Fruit fly (Drosophila melanogaster) whole organism, embryonic: Measurements from ENCODE around the gene Arp10.
A peak's percentile ranks its signal among the peaks of the same experiment; 100 is the strongest.

ENCODE experiments used
- Aef1 ChIP-seq: fragments of 200-800 bp; sonication (Bioruptor generic); IDR thresholded peaks from 3 replicates; pipeline ENCODE4 v1.3.6; 2022; ENCODE audit warnings: missing biosample characterization, missing genetic modification characterization
- CG11723 ChIP-seq: fragments of 200-800 bp; sonication (Bioruptor generic); optimal IDR thresholded peaks from 2 replicates; lab custom pipeline; 2017; ENCODE audit warnings: missing biosample characterization, mild to moderate bottlenecking, missing genetic modification characterization
- CG15696 ChIP-seq: fragments of 200-800 bp; sonication (Bioruptor generic); optimal IDR thresholded peaks from 2 replicates; lab custom pipeline; 2019; ENCODE audit warnings: missing biosample characterization, mild to moderate bottlenecking, missing genetic modification characterization, moderate library complexity
- CG17829 ChIP-seq: fragments of 200-800 bp; optimal IDR thresholded peaks from 2 replicates; lab custom pipeline; 2019; ENCODE audit warnings: missing biosample characterization, mild to moderate bottlenecking, missing genetic modification characterization, moderate library complexity
- CG18619 ChIP-seq: fragments of 200-800 bp; sonication (Bioruptor generic); optimal IDR thresholded peaks from 3 replicates; lab custom pipeline; 2017; ENCODE audit warnings: missing biosample characterization, mild to moderate bottlenecking, missing genetic modification characterization
- CG32532 ChIP-seq: fragments of 200-800 bp; sonication (Bioruptor generic); IDR thresholded peaks from 2 replicates; pipeline ENCODE4 v1.3.6; 2022; ENCODE audit warnings: missing biosample characterization, missing genetic modification characterization
- CG33557 ChIP-seq: fragments of 200-800 bp; sonication (Bioruptor generic); optimal IDR thresholded peaks from 2 replicates; lab custom pipeline; 2019; ENCODE audit warnings: missing biosample characterization, mild to moderate bottlenecking, missing genetic modification characterization, moderate library complexity
- CG3838 ChIP-seq: fragments of 200-800 bp; sonication (Bioruptor generic); optimal IDR thresholded peaks from 3 replicates; lab custom pipeline; 2016; ENCODE audit warnings: missing biosample characterization, missing genetic modification characterization
- CG42726 ChIP-seq: fragments of 200-800 bp; sonication (Bioruptor generic); IDR thresholded peaks from 2 replicates; pipeline ENCODE4 v1.3.6; 2022; ENCODE audit warnings: missing biosample characterization, missing genetic modification characterization; ENCODE audit not compliant: partially characterized antibody
- CG4617 ChIP-seq: fragments of 200-800 bp; sonication (Bioruptor generic); optimal IDR thresholded peaks from 3 replicates; lab custom pipeline; 2016; ENCODE audit warnings: missing biosample characterization, missing genetic modification characterization, borderline replicate concordance
- CG6689 ChIP-seq: fragments of 200-800 bp; sonication (Bioruptor generic); IDR thresholded peaks from 2 replicates; pipeline ENCODE4 v1.3.6; 2022; ENCODE audit warnings: missing biosample characterization, missing genetic modification characterization
- CG6791 ChIP-seq: fragments of 200-800 bp; sonication (Bioruptor generic); IDR thresholded peaks from 3 replicates; pipeline ENCODE4 v1.3.6; 2022; ENCODE audit warnings: missing biosample characterization, missing genetic modification characterization; ENCODE audit not compliant: partially characterized antibody
- CG7786 ChIP-seq: fragments of 200-800 bp; sonication (Bioruptor generic); optimal IDR thresholded peaks from 2 replicates; lab custom pipeline; 2016; ENCODE audit warnings: missing biosample characterization, missing genetic modification characterization
- CG7963 ChIP-seq: fragments of 200-800 bp; sonication (Bioruptor generic); IDR thresholded peaks from 3 replicates; pipeline ENCODE4 v1.3.6; 2022; ENCODE audit warnings: missing biosample characterization, missing genetic modification characterization; ENCODE audit not compliant: partially characterized antibody
- CG9817 ChIP-seq: fragments of 200-800 bp; sonication (Bioruptor generic); optimal IDR thresholded peaks from 2 replicates; lab custom pipeline; 2018; ENCODE audit warnings: missing biosample characterization, mild to moderate bottlenecking, missing genetic modification characterization, moderate library complexity
- CHES-1-like ChIP-seq: fragments of 200-800 bp; sonication (Bioruptor generic); optimal IDR thresholded peaks from 2 replicates; lab custom pipeline; 2016; ENCODE audit warnings: missing biosample characterization, missing genetic modification characterization
- Camta ChIP-seq: fragments of 200-800 bp; sonication (Bioruptor generic); optimal IDR thresholded peaks from 2 replicates; lab custom pipeline; 2016; ENCODE audit warnings: missing biosample characterization, missing genetic modification characterization
- D19A ChIP-seq: fragments of 200-800 bp; optimal IDR thresholded peaks from 3 replicates; lab custom pipeline; 2019; ENCODE audit warnings: missing biosample characterization, mild to moderate bottlenecking, missing genetic modification characterization, moderate library complexity
- Dip3 ChIP-seq: fragments of 200-800 bp; sonication (Bioruptor generic); optimal IDR thresholded peaks from 3 replicates; lab custom pipeline; 2016; ENCODE audit warnings: missing biosample characterization, missing genetic modification characterization
- HHEX ChIP-seq: fragments of 200-800 bp; sonication (Bioruptor generic); optimal IDR thresholded peaks from 3 replicates; lab custom pipeline; 2017; ENCODE audit warnings: missing biosample characterization, mild to moderate bottlenecking, missing genetic modification characterization, missing genetic modification reagents
- Hr39 ChIP-seq: fragments of >200 bp; optimal IDR thresholded peaks from 2 replicates; lab custom pipeline; 2017
- Jarid2 ChIP-seq: fragments of 200-800 bp; sonication (Bioruptor generic); optimal IDR thresholded peaks from 3 replicates; lab custom pipeline; 2017; ENCODE audit warnings: mild to moderate bottlenecking, missing biosample characterization, missing genetic modification reagents, missing genetic modification characterization
- Max ChIP-seq: fragments of 200-800 bp; sonication (Bioruptor generic); optimal IDR thresholded peaks from 2 replicates; lab custom pipeline; 2016; ENCODE audit warnings: missing biosample characterization, mild to moderate bottlenecking, missing genetic modification characterization
- Myb ChIP-seq: fragments of 200-800 bp; sonication (Bioruptor generic); optimal IDR thresholded peaks from 2 replicates; lab custom pipeline; 2016; ENCODE audit warnings: missing biosample characterization, missing genetic modification characterization
- NK7.1 ChIP-seq: fragments of 200-800 bp; sonication (Bioruptor generic); optimal IDR thresholded peaks from 3 replicates; lab custom pipeline; 2016; ENCODE audit warnings: missing biosample characterization, missing genetic modification characterization
- Nf-YA ChIP-seq: fragments of 200-800 bp; sonication (Bioruptor generic); IDR thresholded peaks from 2 replicates; pipeline ENCODE4 v1.3.6; 2022; ENCODE audit warnings: missing biosample characterization, missing genetic modification characterization
- Ssrp ChIP-seq: fragments of 200-800 bp; sonication (Bioruptor generic); optimal IDR thresholded peaks from 2 replicates; lab custom pipeline; 2018; ENCODE audit warnings: missing biosample characterization, mild to moderate bottlenecking, missing genetic modification characterization, moderate library complexity
- Usf ChIP-seq: fragments of 200-800 bp; sonication (Bioruptor generic); optimal IDR thresholded peaks from 2 replicates; lab custom pipeline; 2017; ENCODE audit warnings: missing genotype, missing biosample characterization, missing genetic modification characterization
- abd-A ChIP-seq: fragments of 200-800 bp; sonication (Bioruptor generic); optimal IDR thresholded peaks from 3 replicates; lab custom pipeline; 2019; ENCODE audit warnings: missing biosample characterization, mild to moderate bottlenecking, missing genetic modification characterization, moderate library complexity
- amos ChIP-seq: fragments of 200-800 bp; sonication (Bioruptor generic); IDR thresholded peaks from 2 replicates; pipeline ENCODE4 v1.3.6; 2022; ENCODE audit warnings: missing biosample characterization, missing genetic modification characterization; ENCODE audit not compliant: partially characterized antibody
- bcd ChIP-seq: fragments of 200-800 bp; sonication (Bioruptor generic); optimal IDR thresholded peaks from 2 replicates; lab custom pipeline; 2017; ENCODE audit warnings: missing biosample characterization, mild to moderate bottlenecking, missing genetic modification characterization
- dmrt99B ChIP-seq: fragments of 200-800 bp; sonication (Bioruptor generic); optimal IDR thresholded peaks from 2 replicates; lab custom pipeline; 2018; ENCODE audit warnings: missing biosample characterization, mild to moderate bottlenecking, missing genetic modification characterization, moderate library complexity
- ewg ChIP-seq: fragments of 200-800 bp; sonication (Bioruptor generic); optimal IDR thresholded peaks from 3 replicates; lab custom pipeline; 2017; ENCODE audit warnings: mild to moderate bottlenecking, missing biosample characterization, missing genetic modification reagents, missing genetic modification characterization
- fd102C ChIP-seq: fragments of 200-800 bp; sonication (Bioruptor generic); optimal IDR thresholded peaks from 2 replicates; lab custom pipeline; 2018; ENCODE audit warnings: missing biosample characterization, mild to moderate bottlenecking, missing genetic modification characterization, moderate library complexity
- hb ChIP-seq: fragments of 200-800 bp; sonication (Bioruptor generic); IDR thresholded peaks from 3 replicates; pipeline ENCODE4 v1.3.6; 2022; ENCODE audit warnings: missing biosample characterization, missing genetic modification characterization; ENCODE audit not compliant: partially characterized antibody
- hkb ChIP-seq, 2 experiments: fragments of 200-800 bp in 1 of 2; fragments of >200 bp in 1 of 2; sonication (Bioruptor generic) in 1 of 2; IDR thresholded peaks in 1 of 2; optimal IDR thresholded peaks in 1 of 2; 2 replicates each; pipeline versions ENCODE4 v1.3.6 to Lab custom; 2017 to 2022; ENCODE audit warnings: missing biosample characterization in 1 of 2, missing genetic modification characterization in 1 of 2
- ind ChIP-seq: fragments of 200-800 bp; sonication (Bioruptor generic); optimal IDR thresholded peaks from 3 replicates; lab custom pipeline; 2016; ENCODE audit warnings: missing biosample characterization, missing genetic modification characterization
- inv ChIP-seq: fragments of 200-800 bp; sonication (Bioruptor generic); IDR thresholded peaks from 2 replicates; pipeline ENCODE4 v1.3.6; 2022; ENCODE audit warnings: missing biosample characterization, missing genetic modification characterization; ENCODE audit not compliant: partially characterized antibody
- jumu ChIP-seq: fragments of 200-800 bp; sonication (Bioruptor generic); optimal IDR thresholded peaks from 3 replicates; lab custom pipeline; 2016; ENCODE audit warnings: missing biosample characterization, missing genetic modification characterization
- klu ChIP-seq: fragments of 200-800 bp; sonication (Bioruptor generic); IDR thresholded peaks from 2 replicates; pipeline ENCODE4 v1.3.6; 2022; ENCODE audit warnings: missing biosample characterization, missing genetic modification characterization
- nom ChIP-seq: fragments of 200-800 bp; sonication (Bioruptor generic); optimal IDR thresholded peaks from 2 replicates; lab custom pipeline; 2017; ENCODE audit warnings: missing biosample characterization, missing genetic modification characterization, mild to moderate bottlenecking, moderate library complexity, missing genetic modification reagents
- peb ChIP-seq: fragments of 200-800 bp; sonication (Bioruptor generic); IDR thresholded peaks from 2 replicates; pipeline ENCODE4 v1.3.6; 2022; ENCODE audit warnings: missing biosample characterization, missing genetic modification characterization
- prd ChIP-seq, 3 experiments: fragments of >200 bp in 2 of 3; fragments of 200-800 bp in 1 of 3; sonication (Bioruptor generic) in 1 of 3; optimal IDR thresholded peaks in 2 of 3; IDR thresholded peaks in 1 of 3; 2 replicates in 2 of 3; 3 replicates in 1 of 3; pipeline versions ENCODE4 v1.3.6 to Lab custom; 2017 to 2022; ENCODE audit warnings: missing biosample characterization in 1 of 3, missing genetic modification characterization in 1 of 3
- sens ChIP-seq: fragments of 200-800 bp; sonication (Bioruptor generic); peaks from one replicate; lab custom pipeline; 2016; ENCODE audit warnings: missing biosample characterization, missing genetic modification characterization
- slou ChIP-seq: fragments of 200-800 bp; sonication (Bioruptor generic); optimal IDR thresholded peaks from 3 replicates; lab custom pipeline; 2016; ENCODE audit warnings: missing biosample characterization, missing genetic modification characterization
- tgo ChIP-seq: fragments of 200-800 bp; sonication (Bioruptor generic); IDR thresholded peaks from 3 replicates; pipeline ENCODE4 v1.3.6; 2022; ENCODE audit warnings: missing biosample characterization, missing genetic modification characterization
- toy ChIP-seq: fragments of 200-800 bp; sonication (Bioruptor generic); IDR thresholded peaks from 2 replicates; pipeline ENCODE4 v1.3.6; 2022; ENCODE audit warnings: missing biosample characterization, missing genetic modification characterization
- zfh2 ChIP-seq: fragments of 200-800 bp; sonication (Bioruptor generic); optimal IDR thresholded peaks from 2 replicates; lab custom pipeline; 2016; ENCODE audit warnings: missing biosample characterization, missing genetic modification characterization

Arp10 gene

dm6 chrX:19692951-19693698, 47.1 kb upstream of the Arp10 start, which contains the start of gene Mer (continued):
- peak; percentile 57 for TF ChIP-seq Usf (GFP tag; lab: Kevin White, UChicago)
- peak; percentile 84 for TF ChIP-seq ind (GFP tag; lab: Kevin White, UChicago)
- peak; percentile 76 for TF ChIP-seq D19A (tag; lab: Kevin White, UChicago)
- TF ChIP-seq NK7.1 (GFP tag; lab: Kevin White, UChicago): peak; percentile 79
- TF ChIP-seq Max (GFP tag; lab: Kevin White, UChicago): peak; percentile 69
- TF ChIP-seq peb (GFP tag; lab: Robert Waterston, UW): peak; percentile 55; the same call in 1 of the 2 replicates
- peak; percentile 10 for TF ChIP-seq fd102C (GFP tag; lab: Kevin White, UChicago)
- peak; percentile 80 for TF ChIP-seq CHES-1-like (GFP tag; lab: Kevin White, UChicago)
- TF ChIP-seq Camta (GFP tag; lab: Kevin White, UChicago): peak; percentile 81
- TF ChIP-seq Hr39 (lab: Kevin White, UChicago): no peak
- peak; percentile 69 for TF ChIP-seq Ssrp (tag; lab: Kevin White, UChicago)
- TF ChIP-seq Jarid2: no peak
- peak; percentile 89 for TF ChIP-seq CG32532 (GFP tag; lab: Robert Waterston, UW)
- peak; percentile 84 for TF ChIP-seq zfh2
- no peak for TF ChIP-seq inv (GFP tag; lab: Robert Waterston, UW)
- TF ChIP-seq slou: peak; percentile 59
- TF ChIP-seq CG17829 (tag; lab: Kevin White, UChicago): peak; percentile 87
- TF ChIP-seq bcd (GFP tag; lab: Kevin White, UChicago): peak; percentile 85
- TF ChIP-seq CG7786: peak; percentile 81
- no peak for TF ChIP-seq hb (GFP tag; lab: Robert Waterston, UW)
- peak; percentile 85 for TF ChIP-seq jumu (GFP tag; lab: Kevin White, UChicago)
- TF ChIP-seq nom (GFP tag; lab: Kevin White, UChicago): peak; percentile 79
- TF ChIP-seq hkb (optimal IDR thresholded peaks at IDR 0.05; lab: Kevin White, UChicago): no peak
- peak; percentile 91 for TF ChIP-seq hkb (GFP tag; IDR thresholded peaks at IDR 0.05; lab: Robert Waterston, UW)
- TF ChIP-seq HHEX (GFP tag; lab: Kevin White, UChicago): peak; percentile 83
- peak; percentile 79 for TF ChIP-seq CG4617
- TF ChIP-seq abd-A (tag; lab: Kevin White, UChicago): no peak
- no peak for TF ChIP-seq CG6791 (GFP tag; lab: Robert Waterston, UW)
- no peak for TF ChIP-seq toy (GFP tag; lab: Robert Waterston, UW)
- TF ChIP-seq sens (GFP tag; lab: Kevin White, UChicago): peak; percentile 95
- peak; percentile 68 for TF ChIP-seq ewg (GFP tag; lab: Kevin White, UChicago)
- peak; percentile 61 for TF ChIP-seq CG11723 (GFP tag; lab: Kevin White, UChicago)
- peak; percentile 79 for TF ChIP-seq tgo
- peak; percentile 59; the same call in 1 of the 2 replicates for TF ChIP-seq Nf-YA
- TF ChIP-seq CG18619: peak; percentile 83
- peak; percentile 47 for TF ChIP-seq Dip3
- TF ChIP-seq CG15696 (tag; lab: Kevin White, UChicago): peak; percentile 68
- peak; percentile 77 for TF ChIP-seq Aef1 (GFP tag; lab: Robert Waterston, UW)
- TF ChIP-seq Myb (GFP tag; lab: Kevin White, UChicago): peak; percentile 71
- peak; percentile 51; the same call in 1 of the 2 replicates for TF ChIP-seq klu (GFP tag; lab: Robert Waterston, UW)
- TF ChIP-seq amos (GFP tag; lab: Robert Waterston, UW): no peak
- peak; percentile 73 for TF ChIP-seq CG33557 (GFP tag; lab: Kevin White, UChicago)
- TF ChIP-seq CG6689: peak; percentile 74
- peak; percentile 84 for TF ChIP-seq dmrt99B (tag; lab: Kevin White, UChicago)
- no peak for TF ChIP-seq prd (optimal IDR thresholded peaks at IDR 0.05; lab: Kevin White, UChicago)
- peak; percentile 86 for TF ChIP-seq prd (GFP tag; IDR thresholded peaks at IDR 0.05; lab: Robert Waterston, UW)
- TF ChIP-seq CG9817 (tag; lab: Kevin White, UChicago): peak; percentile 78
- no peak for TF ChIP-seq CG42726 (GFP tag; lab: Robert Waterston, UW)
- no peak for TF ChIP-seq CG3838 (GFP tag; lab: Kevin White, UChicago)
- no peak for TF ChIP-seq CG7963 (GFP tag; lab: Robert Waterston, UW)
